Fruit fly (Drosophila melanogaster) whole organism, prepupa: ENCODE results near the gene Osi8.

Source experiments
- CG3919 ChIP-seq: fragments of 200-800 bp; sonication (Bioruptor generic); optimal IDR thresholded peaks from 3 replicates; lab custom pipeline; 2016; ENCODE audit warnings: missing biosample characterization, missing genetic modification characterization
- Met ChIP-seq: fragments of 200-800 bp; sonication (Bioruptor generic); optimal IDR thresholded peaks from 3 replicates; lab custom pipeline; 2016; ENCODE audit warnings: missing biosample characterization, missing genetic modification characterization
- Smox ChIP-seq: fragments of 200-800 bp; sonication (Bioruptor generic); optimal IDR thresholded peaks from 3 replicates; lab custom pipeline; 2016; ENCODE audit warnings: missing biosample characterization, missing genetic modification characterization
- topi ChIP-seq: fragments of 200-800 bp; sonication (Bioruptor generic); optimal IDR thresholded peaks from 3 replicates; lab custom pipeline; 2016; ENCODE audit warnings: missing biosample characterization, missing genetic modification characterization

DNA sequence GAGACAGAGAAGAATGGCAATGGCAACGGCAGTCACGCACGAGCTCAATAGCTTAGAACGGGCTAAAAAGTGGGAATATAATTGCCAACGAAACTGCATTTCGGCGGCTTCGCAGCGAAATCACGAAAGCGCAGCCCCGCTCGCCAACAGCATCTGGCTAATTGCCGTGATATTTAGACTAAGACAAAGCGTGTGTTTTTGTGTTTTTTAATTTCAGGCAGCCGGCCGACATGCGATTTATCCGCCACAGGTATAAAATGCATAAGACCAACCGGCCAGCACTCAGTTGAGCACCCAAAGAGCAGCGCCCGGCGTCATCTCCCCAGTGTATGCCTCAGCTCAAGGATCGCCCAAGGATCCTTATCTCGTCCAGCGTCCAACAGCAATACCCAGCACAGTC lies at the start of gene Osi8:
- no peak for TF ChIP-seq Met (GFP tag; lab: Kevin White, UChicago)
- no peak for TF ChIP-seq CG3919
- TF ChIP-seq Smox (GFP tag; lab: Kevin White, UChicago), result no peak
- no peak for TF ChIP-seq topi (GFP tag; lab: Kevin White, UChicago)
